Worm (Caenorhabditis elegans) whole organism, L4/young adult: ENCODE data around the gene mtm-6.

Experiments
- W03F9.2 ChIP-seq: fragments of 150-350 bp; optimal IDR thresholded peaks from 2 replicates; lab custom pipeline; 2014; ENCODE audit warnings: missing biosample characterization, missing genetic modification characterization
- dao-5 ChIP-seq: sonication (generic microtip); optimal IDR thresholded peaks from 2 replicates; lab custom pipeline; 2016; ENCODE audit warnings: missing genotype, missing genetic modification characterization, moderate library complexity, missing compliant biosample characterization
- him-1 ChIP-seq: sonication (generic microtip); optimal IDR thresholded peaks from 2 replicates; lab custom pipeline; 2016; ENCODE audit warnings: missing genotype, missing genetic modification reagents, missing genetic modification characterization, missing compliant biosample characterization

- TF ChIP-seq W03F9.2 (peak; percentile 25), him-1 (tag; lab: Kevin White, UChicago) (no peak), dao-5 (no peak)
These were observed 6.2 kb upstream of the mtm-6 start for ce11 chrIII:13340504-13341274.
